Worm (Caenorhabditis elegans) whole organism, L2 larva: ENCODE data around the gene ymel-1.

Experiments
- blmp-1 ChIP-seq: sonication (generic microtip); optimal IDR thresholded peaks from 2 replicates; lab custom pipeline; 2017; ENCODE audit warnings: missing genetic modification characterization, mild to moderate bottlenecking, missing compliant biosample characterization, antibody characterized with exemption, moderate library complexity; ENCODE audit not compliant: insufficient read depth
- crh-2 ChIP-seq: sonication (generic microtip); optimal IDR thresholded peaks from 2 replicates; lab custom pipeline; 2017; ENCODE audit warnings: missing biosample characterization, missing genetic modification characterization
- fos-1 ChIP-seq: fragments of 150-350 bp; optimal IDR thresholded peaks from 2 replicates; lab custom pipeline; 2014; ENCODE audit warnings: missing biosample characterization, missing genetic modification characterization
- gmeb-1 ChIP-seq: fragments of 150-350 bp; optimal IDR thresholded peaks from 2 replicates; lab custom pipeline; 2014; ENCODE audit warnings: missing biosample characterization, missing genetic modification characterization
- lin-11 ChIP-seq: fragments of 150-350 bp; sonication (generic microtip); optimal IDR thresholded peaks from 2 replicates; lab custom pipeline; 2014; ENCODE audit warnings: missing biosample characterization, missing genetic modification characterization, inconsistent platforms, mixed read lengths
- lin-39 ChIP-seq: fragments of 150-350 bp; optimal IDR thresholded peaks from 2 replicates; lab custom pipeline; 2014; ENCODE audit warnings: missing biosample characterization, missing genetic modification reagents, missing genetic modification characterization
- lsy-2 ChIP-seq, 2 experiments: fragments of 150-350 bp in 1 of 2; sonication (generic microtip) in 1 of 2; optimal IDR thresholded peaks; 2 replicates each; lab custom pipeline; 2014 to 2017; ENCODE audit warnings: missing biosample characterization in 2 of 2, missing genetic modification characterization in 2 of 2
- mdl-1 ChIP-seq, 2 experiments: fragments of 150-350 bp in 1 of 2; sonication (generic microtip) in 1 of 2; optimal IDR thresholded peaks; 2 replicates each; lab custom pipeline; 2017; ENCODE audit warnings: missing biosample characterization in 2 of 2, missing genetic modification characterization in 2 of 2
- nhr-11 ChIP-seq: fragments of 150-350 bp; optimal IDR thresholded peaks from 2 replicates; lab custom pipeline; 2014; ENCODE audit warnings: missing biosample characterization, missing genetic modification characterization
- nhr-12 ChIP-seq: fragments of 150-350 bp; optimal IDR thresholded peaks from 2 replicates; lab custom pipeline; 2014; ENCODE audit warnings: missing biosample characterization, missing genetic modification characterization
- snpc-4 ChIP-seq: fragments of 150-350 bp; optimal IDR thresholded peaks from 2 replicates; lab custom pipeline; 2014; ENCODE audit warnings: missing biosample characterization, missing genetic modification characterization
- ztf-1 ChIP-seq: fragments of 200-800 bp; sonication (Bioruptor generic); conservative IDR thresholded peaks from 2 replicates; pipeline ENCODE4 v1.3.6; 2022; ENCODE audit warnings: missing genetic modification characterization, missing compliant biosample characterization
- ztf-4 ChIP-seq: fragments of 150-350 bp; optimal IDR thresholded peaks from 2 replicates; lab custom pipeline; 2014; ENCODE audit warnings: missing biosample characterization, missing genetic modification characterization

- no peak for TF ChIP-seq ztf-1 (GFP tag; lab: Robert Waterston, UW)
- no peak for TF ChIP-seq lsy-2 (tag; optimal IDR thresholded peaks at IDR 0.05; lab: Kevin White, UChicago)
- TF ChIP-seq fos-1: no peak
- TF ChIP-seq blmp-1 (tag; lab: Kevin White, UChicago): no peak
- no peak for TF ChIP-seq nhr-11 (tag; lab: Kevin White, UChicago)
- no peak for TF ChIP-seq crh-2 (tag; lab: Kevin White, UChicago)
- no peak for TF ChIP-seq ztf-4 (tag; lab: Kevin White, UChicago)
- no peak for TF ChIP-seq gmeb-1
- no peak for TF ChIP-seq lin-11
- no peak for TF ChIP-seq nhr-12 (tag; lab: Kevin White, UChicago)
- no peak for TF ChIP-seq snpc-4 (tag; lab: Kevin White, UChicago)
- TF ChIP-seq mdl-1 (tag; optimal IDR thresholded peaks at IDR 0.05; lab: Kevin White, UChicago): no peak
- TF ChIP-seq lin-39: no peak
Measured at ce11 chrIII:10446730-10447129, 30.8 kb downstream of the ymel-1 start, which contains the start of gene H04D03.7.
